Fruit fly (Drosophila melanogaster): ENCODE results near the gene ATPsynCF6L.

- TF ChIP-seq CG8478 (optimal IDR thresholded peaks at IDR 0.05), result no peak
- no peak for TF ChIP-seq CTCF (optimal IDR thresholded peaks at IDR 0.05)
These were observed 31.3 kb downstream of the ATPsynCF6L start, which contains the start of gene CG17030 for dm6 chr3L:4980669-4981068.

All from S2 (cell line).